Fruit fly (Drosophila melanogaster) whole organism, prepupa: Measurements from ENCODE around the gene yl.

ENCODE experiments used
- CG6854 ChIP-seq: fragments of 200-800 bp; sonication (Bioruptor generic); optimal IDR thresholded peaks from 2 replicates; lab custom pipeline; 2017; ENCODE audit warnings: missing biosample characterization, mild to moderate bottlenecking, missing genetic modification characterization
- CG8632 ChIP-seq: fragments of 200-800 bp; sonication (Bioruptor generic); optimal IDR thresholded peaks from 3 replicates; lab custom pipeline; 2016; ENCODE audit warnings: missing biosample characterization, missing genetic modification characterization

DNA sequence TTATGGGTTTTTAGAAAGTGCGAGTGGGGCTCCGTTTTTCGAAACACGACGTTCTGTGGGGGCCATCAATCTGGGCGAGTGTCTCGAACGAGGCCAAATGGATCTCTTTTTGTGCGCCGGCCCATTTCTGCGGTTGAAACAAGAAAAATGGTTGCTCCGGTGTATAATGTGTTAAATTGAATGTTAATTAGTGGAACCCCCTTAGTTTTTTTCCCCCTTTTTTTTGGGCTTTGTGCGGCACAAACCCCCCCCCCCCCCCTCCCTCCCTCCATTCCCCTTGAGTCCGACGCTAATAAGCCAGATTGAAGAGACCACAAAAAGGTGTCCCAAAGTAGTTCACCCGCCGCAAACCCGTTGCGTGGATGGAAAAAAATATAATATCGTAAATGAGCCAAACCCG lies 19.4 kb upstream of the yl start:
- TF ChIP-seq CG8632 (GFP tag; lab: Kevin White, UChicago), result no peak
- no peak for TF ChIP-seq CG6854 (GFP tag; lab: Kevin White, UChicago)
